Fruit fly (Drosophila melanogaster): Measurements from ENCODE around the gene Ppt1.

The Ppt1 gene

DNA sequence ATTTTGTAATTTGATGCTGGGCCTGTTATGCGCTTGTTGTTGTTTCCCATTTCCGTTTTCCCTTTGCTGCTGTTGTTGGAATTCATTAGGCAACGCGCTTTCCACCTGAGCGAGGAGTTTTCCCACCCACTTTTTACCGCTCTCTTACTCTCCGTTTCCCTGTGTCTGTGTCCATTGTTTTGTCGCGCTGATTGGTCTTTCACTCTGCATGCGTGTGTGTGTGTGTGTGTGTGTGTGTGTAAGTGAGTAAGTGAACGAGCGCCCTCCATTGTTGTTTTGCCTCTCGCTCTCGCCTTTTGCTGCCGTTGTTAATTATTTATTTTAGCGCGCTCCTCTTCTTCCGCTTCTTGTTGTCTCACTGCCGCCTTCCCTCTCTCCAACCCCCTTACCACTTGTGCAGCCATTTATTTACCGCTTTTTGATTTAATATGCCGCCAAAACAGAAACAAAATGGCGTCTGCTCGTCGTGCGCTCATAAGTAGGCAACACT lies 6.1 kb upstream of the Ppt1 start:
- TF ChIP-seq CG12768 (GFP tag; optimal IDR thresholded peaks at IDR 0.05), result no peak
- TF ChIP-seq cnc (optimal IDR thresholded peaks at IDR 0.05), result no peak
- TF ChIP-seq CG5204 (GFP tag; optimal IDR thresholded peaks at IDR 0.05), result no peak
- TF ChIP-seq Hr96 (GFP tag; optimal IDR thresholded peaks at IDR 0.05), result no peak
- no peak for TF ChIP-seq CG1620 (GFP tag; optimal IDR thresholded peaks at IDR 0.05)
- no peak for TF ChIP-seq CG7101 (tag; optimal IDR thresholded peaks at IDR 0.05)
- TF ChIP-seq Clk (GFP tag; optimal IDR thresholded peaks at IDR 0.05), result no peak
- no peak for TF ChIP-seq CG33017 (tag; optimal IDR thresholded peaks at IDR 0.05)
- no peak for TF ChIP-seq CG7045 (GFP tag; optimal IDR thresholded peaks at IDR 0.05)
- TF ChIP-seq toe (GFP tag; optimal IDR thresholded peaks at IDR 0.05), result no peak
- no peak for TF ChIP-seq ovo (GFP tag; optimal IDR thresholded peaks at IDR 0.05)
- TF ChIP-seq CG11617 (GFP tag; optimal IDR thresholded peaks at IDR 0.05), result no peak
- TF ChIP-seq cic (GFP tag; optimal IDR thresholded peaks at IDR 0.05), result no peak
- no peak for TF ChIP-seq pad (GFP tag; optimal IDR thresholded peaks at IDR 0.05)
- TF ChIP-seq CG14711 (tag; optimal IDR thresholded peaks at IDR 0.05), result no peak
- no peak for TF ChIP-seq kay (GFP tag; ENCODE audit: borderline replicate concordance)
- no peak for TF ChIP-seq Crg-1 (GFP tag; optimal IDR thresholded peaks at IDR 0.05)
- TF ChIP-seq Mnt (GFP tag; optimal IDR thresholded peaks at IDR 0.05), result no peak
- no peak for TF ChIP-seq bab1 (GFP tag; optimal IDR thresholded peaks at IDR 0.05)

DNA sequence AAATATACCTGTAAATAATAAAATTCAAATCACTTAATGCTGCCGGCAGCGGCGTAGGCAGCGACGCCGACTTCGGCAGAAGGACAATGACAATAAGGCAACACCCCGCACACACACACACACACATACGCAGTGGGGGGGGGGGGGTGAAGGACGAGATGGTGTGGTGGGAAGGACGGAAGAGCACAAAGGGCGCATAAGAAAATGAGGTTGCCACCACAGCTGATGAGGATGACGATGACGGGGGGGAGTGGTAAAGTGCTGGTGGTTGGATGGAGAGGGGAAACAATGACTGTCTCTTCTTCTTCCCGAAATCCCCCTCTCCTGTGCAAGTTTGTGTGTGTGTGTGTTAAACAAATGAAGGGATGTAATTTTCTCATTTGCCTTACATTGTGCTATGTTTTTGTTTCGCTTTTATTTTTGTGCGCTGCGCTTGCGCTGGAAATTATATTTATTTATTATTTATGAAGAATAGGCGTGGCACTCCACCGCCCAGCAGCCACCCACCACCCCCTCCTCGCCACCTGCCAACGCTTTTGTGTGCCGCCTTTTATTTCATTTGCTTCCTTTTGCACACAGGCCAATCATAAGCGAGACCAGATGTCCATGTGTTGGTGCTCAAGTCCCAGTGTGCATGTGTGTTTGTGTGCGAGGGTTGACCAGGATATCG lies 4.9 kb upstream of the Ppt1 start:
- no peak for TF ChIP-seq CG33017 (tag; optimal IDR thresholded peaks at IDR 0.05)
- TF ChIP-seq bab1 (GFP tag; optimal IDR thresholded peaks at IDR 0.05), result no peak
- no peak for TF ChIP-seq pad (GFP tag; optimal IDR thresholded peaks at IDR 0.05)
- no peak for TF ChIP-seq Hr96 (GFP tag; optimal IDR thresholded peaks at IDR 0.05)
- no peak for TF ChIP-seq ovo (GFP tag; optimal IDR thresholded peaks at IDR 0.05)
- TF ChIP-seq CG5204 (GFP tag; optimal IDR thresholded peaks at IDR 0.05), result no peak
- no peak for TF ChIP-seq Mnt (GFP tag; optimal IDR thresholded peaks at IDR 0.05)
- TF ChIP-seq tj (GFP tag; optimal IDR thresholded peaks at IDR 0.05), result no peak
- no peak for TF ChIP-seq kay (GFP tag; ENCODE audit: borderline replicate concordance)
- TF ChIP-seq CG12768 (GFP tag; optimal IDR thresholded peaks at IDR 0.05), result no peak
- TF ChIP-seq Clk (GFP tag; optimal IDR thresholded peaks at IDR 0.05), result no peak
- no peak for TF ChIP-seq Crg-1 (GFP tag; optimal IDR thresholded peaks at IDR 0.05)
- no peak for TF ChIP-seq CG1620 (GFP tag; optimal IDR thresholded peaks at IDR 0.05)
- TF ChIP-seq CG7101 (tag; optimal IDR thresholded peaks at IDR 0.05), result no peak
- TF ChIP-seq toe (GFP tag; optimal IDR thresholded peaks at IDR 0.05), result no peak

- TF ChIP-seq CG11617 (GFP tag; optimal IDR thresholded peaks at IDR 0.05) (no peak), CG1620 (GFP tag; optimal IDR thresholded peaks at IDR 0.05) (no peak), CG33017 (tag; optimal IDR thresholded peaks at IDR 0.05) (no peak), cnc (optimal IDR thresholded peaks at IDR 0.05) (no peak), tj (GFP tag; optimal IDR thresholded peaks at IDR 0.05) (no peak), kay (GFP tag; ENCODE audit: borderline replicate concordance) (no peak), CG12768 (GFP tag; optimal IDR thresholded peaks at IDR 0.05) (no peak)
Measured at dm6 chrX:8694066-8694822, 4.2 kb upstream of the Ppt1 start.

DNA sequence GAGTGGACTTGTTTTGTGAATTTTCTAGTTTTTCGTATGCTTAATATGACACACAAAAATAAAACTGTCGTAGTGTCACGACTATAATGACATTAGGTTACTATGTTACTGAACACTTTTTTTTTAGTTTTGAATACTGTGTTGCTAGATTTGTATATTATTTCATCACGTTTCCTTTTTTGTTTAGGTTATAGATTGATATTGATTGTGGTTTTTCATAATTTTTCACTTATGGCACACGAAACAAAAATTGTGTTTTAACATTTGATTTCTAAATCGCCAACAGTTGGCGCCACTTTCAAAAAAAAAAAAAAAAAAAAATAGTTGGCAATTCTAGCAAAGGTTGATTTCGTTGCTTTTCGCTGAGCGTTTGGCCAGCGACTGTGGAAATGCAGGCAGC lies 3.5 kb upstream of the Ppt1 start, which contains the start of gene CG11294:
Gene CG11294, minus strand, starts transcription at position 101 of the 400 bp plus-strand sequence.
- TF ChIP-seq CG7045 (GFP tag; optimal IDR thresholded peaks at IDR 0.05) (no peak), Crg-1 (GFP tag; optimal IDR thresholded peaks at IDR 0.05) (no peak), kay (GFP tag; ENCODE audit: borderline replicate concordance) (no peak), tj (GFP tag; optimal IDR thresholded peaks at IDR 0.05) (no peak)

dm6 chrX:8685394-8685793 lies 4.6 kb downstream of the Ppt1 start:
- TF ChIP-seq tj (GFP tag; optimal IDR thresholded peaks at IDR 0.05), result peak; percentile 19
- no peak for TF ChIP-seq ovo (GFP tag; optimal IDR thresholded peaks at IDR 0.05)

- TF ChIP-seq CG7101 (tag; optimal IDR thresholded peaks at IDR 0.05), result no peak
- peak; percentile 6 for TF ChIP-seq CG1620 (GFP tag; optimal IDR thresholded peaks at IDR 0.05)
- peak; percentile 10 for TF ChIP-seq Mnt (GFP tag; optimal IDR thresholded peaks at IDR 0.05)
- TF ChIP-seq tj (GFP tag; optimal IDR thresholded peaks at IDR 0.05), result peak; percentile 88
- TF ChIP-seq ovo (GFP tag; optimal IDR thresholded peaks at IDR 0.05), result peak; percentile 68
- TF ChIP-seq CG33017 (tag; optimal IDR thresholded peaks at IDR 0.05), result no peak
Measured at dm6 chrX:8681822-8682632, 8.0 kb downstream of the Ppt1 start.
